Fruit fly (Drosophila melanogaster) whole organism, embryonic: ENCODE measurements around the gene CG7728.

Experiments used
- Bgb ChIP-seq: fragments of 200-800 bp; sonication (Bioruptor generic); IDR thresholded peaks from 2 replicates; pipeline ENCODE4 v1.3.6; 2022; ENCODE audit warnings: missing biosample characterization, missing genetic modification characterization; ENCODE audit not compliant: partially characterized antibody
- CG10267 ChIP-seq: fragments of 200-800 bp; sonication (Bioruptor generic); optimal IDR thresholded peaks from 2 replicates; lab custom pipeline; 2018; ENCODE audit warnings: missing biosample characterization, mild to moderate bottlenecking, missing genetic modification characterization, moderate library complexity
- CG10979 ChIP-seq: fragments of 200-800 bp; sonication (Bioruptor generic); optimal IDR thresholded peaks from 2 replicates; lab custom pipeline; 2018; ENCODE audit warnings: missing biosample characterization, mild to moderate bottlenecking, missing genetic modification characterization, moderate library complexity
- CG12236 ChIP-seq: fragments of 200-800 bp; sonication (Bioruptor generic); optimal IDR thresholded peaks from 2 replicates; lab custom pipeline; 2016; ENCODE audit warnings: missing biosample characterization, missing genetic modification characterization
- CG12744 ChIP-seq: fragments of 200-800 bp; sonication (Bioruptor generic); optimal IDR thresholded peaks from 2 replicates; lab custom pipeline; 2016; ENCODE audit warnings: missing biosample characterization, missing genetic modification characterization
- CG13287 ChIP-seq: fragments of 200-800 bp; sonication (Bioruptor generic); IDR thresholded peaks from 2 replicates; pipeline ENCODE4 v1.3.6; 2022; ENCODE audit warnings: missing biosample characterization, missing genetic modification characterization; ENCODE audit not compliant: partially characterized antibody
- CG14860 ChIP-seq: fragments of 200-800 bp; sonication (Bioruptor generic); IDR thresholded peaks from 3 replicates; pipeline ENCODE4 v1.3.6; 2022; ENCODE audit warnings: missing biosample characterization, missing genetic modification characterization; ENCODE audit not compliant: partially characterized antibody
- CG1602 ChIP-seq: fragments of 200-800 bp; sonication (Bioruptor generic); optimal IDR thresholded peaks from 3 replicates; lab custom pipeline; 2016; ENCODE audit warnings: missing biosample characterization, missing genetic modification characterization
- CG1792 ChIP-seq: fragments of 200-800 bp; sonication (Bioruptor generic); optimal IDR thresholded peaks from 2 replicates; lab custom pipeline; 2016; ENCODE audit warnings: missing biosample characterization, missing genetic modification characterization
- CG18262 ChIP-seq: fragments of 200-800 bp; optimal IDR thresholded peaks from 3 replicates; lab custom pipeline; 2019; ENCODE audit warnings: missing biosample characterization, mild to moderate bottlenecking, missing genetic modification characterization, moderate library complexity
- CG31224 ChIP-seq: fragments of 200-800 bp; sonication (Bioruptor generic); IDR thresholded peaks from 2 replicates; pipeline ENCODE4 v1.3.6; 2022; ENCODE audit warnings: missing biosample characterization, missing genetic modification characterization
- CG31365 ChIP-seq: fragments of 200-800 bp; sonication (Bioruptor generic); optimal IDR thresholded peaks from 2 replicates; lab custom pipeline; 2018; ENCODE audit warnings: missing biosample characterization, mild to moderate bottlenecking, missing genetic modification characterization
- CG3163 ChIP-seq: fragments of 200-800 bp; sonication (Bioruptor generic); optimal IDR thresholded peaks from 3 replicates; lab custom pipeline; 2016; ENCODE audit warnings: missing biosample characterization, missing genetic modification characterization
- CG32532 ChIP-seq: fragments of 200-800 bp; sonication (Bioruptor generic); IDR thresholded peaks from 2 replicates; pipeline ENCODE4 v1.3.6; 2022; ENCODE audit warnings: missing biosample characterization, missing genetic modification characterization
- CG3281 ChIP-seq: fragments of 200-800 bp; sonication (Bioruptor generic); optimal IDR thresholded peaks from 3 replicates; lab custom pipeline; 2017; ENCODE audit warnings: missing biosample characterization, mild to moderate bottlenecking, missing genetic modification characterization
- CG3995 ChIP-seq: fragments of 200-800 bp; sonication (Bioruptor generic); optimal IDR thresholded peaks from 3 replicates; lab custom pipeline; 2016; ENCODE audit warnings: missing biosample characterization, missing genetic modification characterization
- CG4360 ChIP-seq: fragments of 200-800 bp; sonication (Bioruptor generic); IDR thresholded peaks from 2 replicates; pipeline ENCODE4 v1.3.6; 2022; ENCODE audit warnings: missing biosample characterization, missing genetic modification characterization
- CG4820 ChIP-seq: fragments of 200-800 bp; sonication (Bioruptor generic); optimal IDR thresholded peaks from 3 replicates; lab custom pipeline; 2016; ENCODE audit warnings: missing biosample characterization, missing genetic modification characterization
- CG8290 ChIP-seq, 3 experiments: fragments of 200-800 bp; sonication (Bioruptor generic); optimal IDR thresholded peaks; 2 replicates each; lab custom pipeline; 2016 to 2019; ENCODE audit warnings: missing biosample characterization in 3 of 3, missing genetic modification characterization in 3 of 3, mild to moderate bottlenecking in 2 of 3, moderate library complexity in 1 of 3
- CHES-1-like ChIP-seq: fragments of 200-800 bp; sonication (Bioruptor generic); optimal IDR thresholded peaks from 2 replicates; lab custom pipeline; 2016; ENCODE audit warnings: missing biosample characterization, missing genetic modification characterization
- Camta ChIP-seq: fragments of 200-800 bp; sonication (Bioruptor generic); optimal IDR thresholded peaks from 2 replicates; lab custom pipeline; 2016; ENCODE audit warnings: missing biosample characterization, missing genetic modification characterization
- CrebB ChIP-seq: fragments of 200-800 bp; sonication (Bioruptor generic); optimal IDR thresholded peaks from 3 replicates; lab custom pipeline; 2018; ENCODE audit warnings: missing biosample characterization, mild to moderate bottlenecking, missing genetic modification characterization
- Deaf1 ChIP-seq: fragments of 200-800 bp; optimal IDR thresholded peaks from 3 replicates; lab custom pipeline; 2019; ENCODE audit warnings: missing biosample characterization, mild to moderate bottlenecking, missing genetic modification characterization, moderate library complexity
- Dfd ChIP-seq, 2 experiments: fragments of >200 bp; optimal IDR thresholded peaks; 2 replicates each; lab custom pipeline; 2017; ENCODE audit warnings: missing biosample characterization in 2 of 2, missing genetic modification characterization in 2 of 2
- Dll ChIP-seq: fragments of 200-800 bp; sonication (Bioruptor generic); IDR thresholded peaks from 4 replicates; pipeline ENCODE4 v1.3.6; 2022; ENCODE audit warnings: missing biosample characterization, missing genetic modification characterization; ENCODE audit not compliant: partially characterized antibody
- HmgD ChIP-seq: fragments of 200-800 bp; sonication (Bioruptor generic); optimal IDR thresholded peaks from 3 replicates; lab custom pipeline; 2016; ENCODE audit warnings: missing biosample characterization, missing genetic modification characterization
- Med ChIP-seq: fragments of 200-800 bp; sonication (Bioruptor generic); peaks from one replicate; lab custom pipeline; 2016; ENCODE audit warnings: missing biosample characterization, missing genetic modification characterization, mild to moderate bottlenecking, inconsistent platforms, moderate library complexity
- Mes4 ChIP-seq: fragments of 200-800 bp; sonication (Bioruptor generic); optimal IDR thresholded peaks from 2 replicates; lab custom pipeline; 2016; ENCODE audit warnings: missing biosample characterization, missing genetic modification characterization
- Nf-YA ChIP-seq: fragments of 200-800 bp; sonication (Bioruptor generic); IDR thresholded peaks from 2 replicates; pipeline ENCODE4 v1.3.6; 2022; ENCODE audit warnings: missing biosample characterization, missing genetic modification characterization
- Sox100B ChIP-seq: fragments of 200-800 bp; sonication (Bioruptor generic); optimal IDR thresholded peaks from 3 replicates; lab custom pipeline; 2018; ENCODE audit warnings: missing biosample characterization, mild to moderate bottlenecking, missing genetic modification characterization
- bbx ChIP-seq: fragments of 200-800 bp; sonication (Bioruptor generic); IDR thresholded peaks from 2 replicates; pipeline ENCODE4 v1.3.6; 2022; ENCODE audit warnings: missing biosample characterization, missing genetic modification characterization; ENCODE audit not compliant: partially characterized antibody
- cas ChIP-seq: fragments of 200-800 bp; sonication (Bioruptor generic); IDR thresholded peaks from 2 replicates; pipeline ENCODE4 v1.3.6; 2022; ENCODE audit warnings: missing biosample characterization, missing genetic modification characterization
- chinmo ChIP-seq: fragments of 200-800 bp; sonication (Bioruptor generic); IDR thresholded peaks from 4 replicates; pipeline ENCODE4 v1.3.6; 2022; ENCODE audit warnings: missing biosample characterization, missing genetic modification characterization; ENCODE audit not compliant: partially characterized antibody
- ci ChIP-seq: fragments of 200-800 bp; sonication (Bioruptor generic); IDR thresholded peaks from 3 replicates; pipeline ENCODE4 v1.3.6; 2022; ENCODE audit warnings: missing biosample characterization, missing genetic modification characterization
- gcm ChIP-seq: fragments of 200-800 bp; sonication (Bioruptor generic); optimal IDR thresholded peaks from 2 replicates; lab custom pipeline; 2019; ENCODE audit warnings: missing biosample characterization, mild to moderate bottlenecking, missing genetic modification characterization, moderate library complexity
- gfzf ChIP-seq: fragments of 200-800 bp; sonication (Bioruptor generic); optimal IDR thresholded peaks from 2 replicates; lab custom pipeline; 2016; ENCODE audit warnings: missing biosample characterization, mild to moderate bottlenecking, missing genetic modification characterization, moderate library complexity
- ken ChIP-seq: fragments of 200-800 bp; sonication (Bioruptor generic); IDR thresholded peaks from 3 replicates; pipeline ENCODE4 v1.3.6; 2022; ENCODE audit warnings: missing biosample characterization, missing genetic modification characterization
- lola ChIP-seq, 3 experiments: fragments of >200 bp in 2 of 3; fragments of 200-800 bp in 1 of 3; sonication (Bioruptor generic) in 1 of 3; optimal IDR thresholded peaks; 2 replicates each; lab custom pipeline; 2017 to 2019; ENCODE audit warnings: missing biosample characterization in 3 of 3, missing genetic modification characterization in 3 of 3, mild to moderate bottlenecking in 1 of 3, moderate library complexity in 1 of 3
- nom ChIP-seq: fragments of 200-800 bp; sonication (Bioruptor generic); optimal IDR thresholded peaks from 2 replicates; lab custom pipeline; 2017; ENCODE audit warnings: missing biosample characterization, missing genetic modification characterization, mild to moderate bottlenecking, moderate library complexity, missing genetic modification reagents
- oc ChIP-seq: fragments of 200-800 bp; sonication (Bioruptor generic); optimal IDR thresholded peaks from 2 replicates; lab custom pipeline; 2018; ENCODE audit warnings: missing biosample characterization, mild to moderate bottlenecking, missing genetic modification characterization, moderate library complexity
- otp ChIP-seq: fragments of 200-800 bp; sonication (Bioruptor generic); IDR thresholded peaks from 3 replicates; pipeline ENCODE4, ENCODE4 v1.3.6; 2022; ENCODE audit warnings: missing biosample characterization, missing genetic modification characterization
- p53 ChIP-seq: fragments of 200-800 bp; sonication (Bioruptor generic); optimal IDR thresholded peaks from 2 replicates; lab custom pipeline; 2016; ENCODE audit warnings: missing biosample characterization, missing genetic modification characterization
- pzg ChIP-seq: fragments of 200-800 bp; sonication (Bioruptor generic); optimal IDR thresholded peaks from 3 replicates; lab custom pipeline; 2018; ENCODE audit warnings: missing biosample characterization, mild to moderate bottlenecking, missing genetic modification characterization, moderate library complexity
- stc ChIP-seq: fragments of 200-800 bp; sonication (Bioruptor generic); IDR thresholded peaks from 2 replicates; pipeline ENCODE4 v1.3.6; 2022; ENCODE audit warnings: missing biosample characterization, missing genetic modification characterization
- tin ChIP-seq: fragments of 200-800 bp; sonication (Bioruptor generic); optimal IDR thresholded peaks from 3 replicates; lab custom pipeline; 2016; ENCODE audit warnings: missing biosample characterization, missing genetic modification characterization
- zen2 ChIP-seq: fragments of 200-800 bp; sonication (Bioruptor generic); IDR thresholded peaks from 3 replicates; pipeline ENCODE4 v1.3.6; 2022; ENCODE audit warnings: missing biosample characterization, missing genetic modification characterization; ENCODE audit not compliant: partially characterized antibody

CG7728 gene

dm6 chr3L:16975638-16976528 is 40.5 kb upstream of the CG7728 start (continued):
- TF ChIP-seq CG31224 (GFP tag; lab: Robert Waterston, UW) (no peak), bbx (GFP tag; lab: Robert Waterston, UW) (peak; percentile 39; the same call in 1 of the 2 replicates), CG10267 (tag; lab: Kevin White, UChicago) (no peak), CG3995 (GFP tag; lab: Kevin White, UChicago) (no peak), CG3163 (no peak), Med (GFP tag; lab: Kevin White, UChicago) (peak; percentile 89), CG12744 (GFP tag; lab: Kevin White, UChicago) (no peak), ken (GFP tag; lab: Robert Waterston, UW) (0 out of 3 replicates have a peak, but pooled peaks have one; percentile 24), Deaf1 (tag; lab: Kevin White, UChicago) (peak; percentile 76), lola (GFP tag; optimal IDR thresholded peaks at IDR 0.05; lab: Kevin White, UChicago) (peak in 1 of 3 experiments; percentile 65), pzg (GFP tag; lab: Kevin White, UChicago) (no peak), Dfd (GFP tag; optimal IDR thresholded peaks at IDR 0.05; lab: Kevin White, UChicago) (peak in 1 of 2 experiments; percentile 71), CG1792 (GFP tag; lab: Kevin White, UChicago) (no peak), zen2 (0 out of 3 replicates have a peak, but pooled peaks have one; percentile 28), CG4820 (GFP tag; lab: Kevin White, UChicago) (peak; percentile 6), ci (GFP tag; lab: Robert Waterston, UW) (peak; percentile 73; the same call in 2 of the 3 replicates), Bgb (GFP tag; lab: Robert Waterston, UW) (peak; percentile 45; the same call in 1 of the 2 replicates), oc (tag; lab: Kevin White, UChicago) (peak; percentile 29), tin (GFP tag; lab: Kevin White, UChicago) (no peak), CHES-1-like (GFP tag; lab: Kevin White, UChicago) (no peak), CG10979 (tag; lab: Kevin White, UChicago) (peak; percentile 26), Mes4 (GFP tag; lab: Kevin White, UChicago) (no peak), gfzf (no peak), CG18262 (tag; lab: Kevin White, UChicago) (peak; percentile 45), p53 (GFP tag; lab: Kevin White, UChicago) (no peak), Camta (GFP tag; lab: Kevin White, UChicago) (no peak), stc (GFP tag; lab: Robert Waterston, UW) (peak; percentile 28; the same call in 1 of the 2 replicates), HmgD (no peak), CrebB (no peak), chinmo (GFP tag; lab: Robert Waterston, UW) (peak; percentile 86; the same call in 2 of the 4 replicates), CG12236 (GFP tag; lab: Kevin White, UChicago) (peak; percentile 3), CG8290 (GFP tag; optimal IDR thresholded peaks at IDR 0.05; lab: Kevin White, UChicago) (no peak), CG8290 (tag; optimal IDR thresholded peaks at IDR 0.05; lab: Kevin White, UChicago) (peak in 1 of 2 experiments; percentile 4), CG13287 (GFP tag; lab: Robert Waterston, UW) (peak; percentile 39; the same call in 1 of the 2 replicates), CG1602 (GFP tag; lab: Kevin White, UChicago) (peak; percentile 8), CG14860 (0 out of 3 replicates have a peak, but pooled peaks have one; percentile 41), gcm (no peak), CG4360 (GFP tag; lab: Robert Waterston, UW) (0 out of 2 replicates have a peak, but pooled peaks have one; percentile 25), Sox100B (GFP tag; lab: Kevin White, UChicago) (peak; percentile 32), cas (GFP tag; lab: Robert Waterston, UW) (no peak), Dll (GFP tag; lab: Robert Waterston, UW) (no peak), otp (GFP tag; lab: Robert Waterston, UW) (no peak), CG32532 (GFP tag; lab: Robert Waterston, UW) (peak; percentile 16; the same call in 1 of the 2 replicates), Nf-YA (0 out of 2 replicates have a peak, but pooled peaks have one; percentile 13), CG3281 (GFP tag; lab: Kevin White, UChicago) (no peak), CG31365 (no peak), nom (GFP tag; lab: Kevin White, UChicago) (peak; percentile 48)
